Worm (Caenorhabditis elegans) whole organism, late embryonic: ENCODE measurements around the gene pri-1.

Experiments used
- C08G9.2 ChIP-seq: sonication (generic microtip); optimal IDR thresholded peaks from 2 replicates; lab custom pipeline; 2016; ENCODE audit warnings: mild to moderate bottlenecking, missing genetic modification characterization, moderate library complexity, missing compliant biosample characterization
- C38D4.7 ChIP-seq: fragments of 200-800 bp; sonication (Bioruptor generic); optimal IDR thresholded peaks from 2 replicates; lab custom pipeline; 2018; ENCODE audit warnings: mild to moderate bottlenecking, missing genetic modification characterization, moderate library complexity, missing compliant biosample characterization
- K02D7.2 ChIP-seq: sonication (generic microtip); optimal IDR thresholded peaks from 2 replicates; lab custom pipeline; 2017; ENCODE audit warnings: mild to moderate bottlenecking, missing genetic modification characterization, missing compliant biosample characterization
- ceh-14 ChIP-seq: sonication (generic microtip); optimal IDR thresholded peaks from 2 replicates; lab custom pipeline; 2016; ENCODE audit warnings: missing genotype, missing genetic modification characterization, missing compliant biosample characterization
- ceh-22 ChIP-seq: sonication (generic microtip); optimal IDR thresholded peaks from 2 replicates; lab custom pipeline; 2017; ENCODE audit warnings: missing biosample characterization, missing genetic modification characterization
- ceh-31 ChIP-seq: sonication (generic microtip); optimal IDR thresholded peaks from 2 replicates; lab custom pipeline; 2016; ENCODE audit warnings: missing genetic modification characterization, missing compliant biosample characterization
- ceh-34 ChIP-seq: sonication (generic microtip); optimal IDR thresholded peaks from 2 replicates; lab custom pipeline; 2016; ENCODE audit warnings: mild to moderate bottlenecking, missing genetic modification characterization, missing compliant biosample characterization
- ceh-48 ChIP-seq: sonication (generic microtip); optimal IDR thresholded peaks from 2 replicates; lab custom pipeline; 2016; ENCODE audit warnings: missing genetic modification characterization, inconsistent platforms, missing compliant biosample characterization
- ceh-6 ChIP-seq: fragments of 200-800 bp; sonication (Bioruptor generic); optimal IDR thresholded peaks from 2 replicates; lab custom pipeline; 2018; ENCODE audit warnings: mild to moderate bottlenecking, missing genetic modification characterization, missing compliant biosample characterization
- ceh-9 ChIP-seq: sonication (generic microtip); optimal IDR thresholded peaks from 2 replicates; lab custom pipeline; 2016; ENCODE audit warnings: mild to moderate bottlenecking, missing genetic modification characterization, inconsistent platforms, missing compliant biosample characterization
- che-1 ChIP-seq: sonication (generic microtip); optimal IDR thresholded peaks from 2 replicates; lab custom pipeline; 2016; ENCODE audit warnings: mild to moderate bottlenecking, missing genetic modification characterization, missing compliant biosample characterization
- elt-2 ChIP-seq: sonication (generic microtip); optimal IDR thresholded peaks from 2 replicates; lab custom pipeline; 2016; ENCODE audit warnings: missing genetic modification reagents, missing genetic modification characterization, missing compliant biosample characterization
- eyg-1 ChIP-seq: sonication (generic microtip); optimal IDR thresholded peaks from 2 replicates; lab custom pipeline; 2016; ENCODE audit warnings: missing genotype, missing genetic modification characterization, missing compliant biosample characterization
- fax-1 ChIP-seq: sonication (generic microtip); optimal IDR thresholded peaks from 2 replicates; lab custom pipeline; 2016; ENCODE audit warnings: missing genotype, missing genetic modification characterization, missing compliant biosample characterization
- gmeb-2 ChIP-seq: sonication (generic microtip); optimal IDR thresholded peaks from 2 replicates; lab custom pipeline; 2016; ENCODE audit warnings: missing genetic modification characterization, inconsistent platforms, missing compliant biosample characterization
- hlh-6 ChIP-seq: sonication (generic microtip); optimal IDR thresholded peaks from 2 replicates; lab custom pipeline; 2016; ENCODE audit warnings: missing genotype, missing genetic modification characterization, missing compliant biosample characterization
- madf-2 ChIP-seq: sonication (generic microtip); optimal IDR thresholded peaks from 2 replicates; lab custom pipeline; 2017; ENCODE audit warnings: missing genetic modification characterization, missing compliant biosample characterization
- mec-3 ChIP-seq: sonication (generic microtip); optimal IDR thresholded peaks from 2 replicates; lab custom pipeline; 2016; ENCODE audit warnings: borderline replicate concordance, missing genetic modification characterization, missing compliant biosample characterization
- nfya-1 ChIP-seq: sonication (generic microtip); optimal IDR thresholded peaks from 2 replicates; lab custom pipeline; 2017; ENCODE audit warnings: missing genetic modification characterization, mild to moderate bottlenecking, missing compliant biosample characterization, antibody characterized with exemption, moderate library complexity
- npax-4 ChIP-seq: sonication (generic microtip); optimal IDR thresholded peaks from 2 replicates; lab custom pipeline; 2016; ENCODE audit warnings: missing genetic modification characterization, missing compliant biosample characterization
- pha-2 ChIP-seq: sonication (generic microtip); optimal IDR thresholded peaks from 2 replicates; lab custom pipeline; 2017; ENCODE audit warnings: mild to moderate bottlenecking, missing genetic modification characterization, missing compliant biosample characterization
- pha-4 ChIP-seq: fragments of 150-350 bp; optimal IDR thresholded peaks from 2 replicates; lab custom pipeline; 2018; ENCODE audit warnings: missing biosample characterization, missing genetic modification reagents, missing genetic modification characterization
- pqm-1 ChIP-seq: sonication (generic microtip); optimal IDR thresholded peaks from 2 replicates; lab custom pipeline; 2016; ENCODE audit warnings: missing genetic modification characterization, missing compliant biosample characterization
- pros-1 ChIP-seq: fragments of 150-350 bp; optimal IDR thresholded peaks from 2 replicates; lab custom pipeline; 2014; ENCODE audit warnings: missing biosample characterization, missing genetic modification reagents, missing genetic modification characterization
- sox-4 ChIP-seq: sonication (generic microtip); optimal IDR thresholded peaks from 2 replicates; lab custom pipeline; 2017; ENCODE audit warnings: mild to moderate bottlenecking, missing genetic modification characterization, inconsistent platforms, missing compliant biosample characterization
- unc-3 ChIP-seq, 2 experiments: fragments of 200-800 bp in 1 of 2; sonication (Bioruptor generic) in 1 of 2; sonication (generic microtip) in 1 of 2; conservative IDR thresholded peaks in 1 of 2; optimal IDR thresholded peaks in 1 of 2; 2 replicates each; pipeline versions ENCODE4 v1.3.6 to Lab custom; 2016 to 2022; ENCODE audit warnings: missing compliant biosample characterization in 2 of 2, missing genetic modification characterization in 2 of 2, missing genetic modification reagents in 1 of 2
- unc-55 ChIP-seq: sonication (generic microtip); optimal IDR thresholded peaks from 2 replicates; lab custom pipeline; 2017; ENCODE audit warnings: missing biosample characterization, missing genetic modification reagents, missing genetic modification characterization
- zip-5 ChIP-seq: sonication (generic microtip); optimal IDR thresholded peaks from 2 replicates; lab custom pipeline; 2016; ENCODE audit warnings: missing genetic modification characterization, missing compliant biosample characterization

Gene pri-1

ce11 chrIII:9568451-9568850 is 45.6 kb downstream of the pri-1 start, which contains the start of gene C48B4.13 (continued):
- TF ChIP-seq pha-2 (tag; lab: Kevin White, UChicago), result no peak

ce11 chrIII:9565973-9566372 is 48.1 kb downstream of the pri-1 start, which contains the start of gene C48B4.11:
Gene C48B4.11 (minus strand): TSS chrIII:9566115.
- TF ChIP-seq che-1 (tag; lab: Kevin White, UChicago) (no peak), mec-3 (tag; lab: Kevin White, UChicago) (no peak), madf-2 (no peak), ceh-31 (no peak), elt-2 (tag; lab: Kevin White, UChicago) (no peak), pqm-1 (no peak), unc-55 (GFP tag; lab: Kevin White, UChicago) (no peak), pros-1 (tag; lab: Kevin White, UChicago) (no peak), hlh-6 (tag; lab: Kevin White, UChicago) (no peak), gmeb-2 (no peak), ceh-22 (tag; lab: Kevin White, UChicago) (no peak), pha-2 (tag; lab: Kevin White, UChicago) (no peak), pha-4 (no peak), C38D4.7 (GFP tag; lab: Kevin White, UChicago) (no peak), zip-5 (no peak), unc-3 (GFP tag; conservative IDR thresholded peaks at IDR 0.05; lab: Robert Waterston, UW) (no peak), unc-3 (tag; optimal IDR thresholded peaks at IDR 0.05; lab: Kevin White, UChicago) (no peak), ceh-6 (GFP tag; lab: Kevin White, UChicago) (no peak), ceh-14 (no peak), fax-1 (tag; lab: Kevin White, UChicago) (no peak)

- TF ChIP-seq ceh-9 (tag; lab: Kevin White, UChicago) (no peak), nfya-1 (tag; lab: Kevin White, UChicago) (no peak), sox-4 (tag; lab: Kevin White, UChicago) (no peak), pqm-1 (no peak), ceh-22 (tag; lab: Kevin White, UChicago) (no peak), ceh-48 (tag; lab: Kevin White, UChicago) (no peak), ceh-34 (tag; lab: Kevin White, UChicago) (no peak)
Observed at ce11 chrIII:9564410-9564809, 49.7 kb downstream of the pri-1 start, which contains the start of gene C48B4.10. Gene C48B4.10 (minus strand): TSS chrIII:9564510.

ce11 chrIII:9563235-9563634 is 50.8 kb downstream of the pri-1 start, which contains the start of gene C48B4.9:
Gene C48B4.9 (minus strand): TSS chrIII:9563335.
- TF ChIP-seq C08G9.2 (no peak), C38D4.7 (GFP tag; lab: Kevin White, UChicago) (no peak), mec-3 (tag; lab: Kevin White, UChicago) (no peak), npax-4 (tag; lab: Kevin White, UChicago) (no peak), eyg-1 (tag; lab: Kevin White, UChicago) (no peak), K02D7.2 (tag; lab: Kevin White, UChicago) (no peak)
- TF ChIP-seq, all 69 proteins: peak for 0
